Fruit fly (Drosophila melanogaster) whole organism, embryonic: Measurements from ENCODE around the gene Hph.
A peak's percentile ranks its signal among the peaks of the same experiment; 100 is the strongest.

ENCODE experiments used
- CG11456 ChIP-seq: fragments of 200-800 bp; sonication (Bioruptor generic); IDR thresholded peaks from 3 replicates; pipeline ENCODE4 v1.3.6; 2022; ENCODE audit warnings: missing biosample characterization, missing genetic modification characterization
- CG11560 ChIP-seq: fragments of 200-800 bp; sonication (Bioruptor generic); IDR thresholded peaks from 3 replicates; pipeline ENCODE4 v1.3.6; 2022; ENCODE audit warnings: missing biosample characterization, missing genetic modification characterization
- CG1233 ChIP-seq: fragments of 200-800 bp; sonication (Bioruptor generic); optimal IDR thresholded peaks from 4 replicates; lab custom pipeline; 2018; ENCODE audit warnings: missing biosample characterization, mild to moderate bottlenecking, missing genetic modification characterization
- CG14667 ChIP-seq: fragments of 200-800 bp; sonication (Bioruptor generic); IDR thresholded peaks from 2 replicates; pipeline ENCODE4 v1.3.6; 2022; ENCODE audit warnings: missing biosample characterization, missing genetic modification characterization
- CG16779 ChIP-seq: fragments of 200-800 bp; sonication (Bioruptor generic); IDR thresholded peaks from 2 replicates; pipeline ENCODE4 v1.3.6; 2022; ENCODE audit warnings: missing biosample characterization, missing genetic modification characterization
- CG16815 ChIP-seq: fragments of 200-800 bp; sonication (Bioruptor generic); optimal IDR thresholded peaks from 3 replicates; lab custom pipeline; 2017; ENCODE audit warnings: missing biosample characterization, mild to moderate bottlenecking, missing genetic modification characterization
- CG17568 ChIP-seq: fragments of 200-800 bp; sonication (Bioruptor generic); optimal IDR thresholded peaks from 2 replicates; lab custom pipeline; 2018; ENCODE audit warnings: missing biosample characterization, mild to moderate bottlenecking, missing genetic modification characterization, moderate library complexity
- CG18764 ChIP-seq: fragments of 200-800 bp; sonication (Bioruptor generic); optimal IDR thresholded peaks from 3 replicates; lab custom pipeline; 2016; ENCODE audit warnings: missing biosample characterization, missing genetic modification characterization
- CG2199 ChIP-seq: fragments of 200-800 bp; sonication (Bioruptor generic); IDR thresholded peaks from 3 replicates; pipeline ENCODE4 v1.3.6; 2022; ENCODE audit warnings: missing biosample characterization, missing genetic modification characterization
- CG30020 ChIP-seq: fragments of 200-800 bp; optimal IDR thresholded peaks from 2 replicates; lab custom pipeline; 2019; ENCODE audit warnings: missing biosample characterization, mild to moderate bottlenecking, missing genetic modification characterization, moderate library complexity
- CG3847 ChIP-seq: fragments of 200-800 bp; sonication (Bioruptor generic); IDR thresholded peaks from 2 replicates; pipeline ENCODE4 v1.3.6; 2022; ENCODE audit warnings: missing biosample characterization, missing genetic modification characterization
- CG7786 ChIP-seq: fragments of 200-800 bp; sonication (Bioruptor generic); optimal IDR thresholded peaks from 2 replicates; lab custom pipeline; 2016; ENCODE audit warnings: missing biosample characterization, missing genetic modification characterization
- CG7839 ChIP-seq: fragments of 200-800 bp; sonication (Bioruptor generic); optimal IDR thresholded peaks from 3 replicates; lab custom pipeline; 2018; ENCODE audit warnings: missing biosample characterization, mild to moderate bottlenecking, missing genetic modification characterization, moderate library complexity
- CG7963 ChIP-seq: fragments of 200-800 bp; sonication (Bioruptor generic); IDR thresholded peaks from 3 replicates; pipeline ENCODE4 v1.3.6; 2022; ENCODE audit warnings: missing biosample characterization, missing genetic modification characterization; ENCODE audit not compliant: partially characterized antibody
- CG8281 ChIP-seq: fragments of 200-800 bp; sonication (Bioruptor generic); optimal IDR thresholded peaks from 2 replicates; lab custom pipeline; 2018; ENCODE audit warnings: missing biosample characterization, mild to moderate bottlenecking, missing genetic modification characterization, moderate library complexity
- CG9609 ChIP-seq: fragments of 200-800 bp; sonication (Bioruptor generic); optimal IDR thresholded peaks from 3 replicates; lab custom pipeline; 2016; ENCODE audit warnings: missing biosample characterization, missing genetic modification characterization
- CTCF ChIP-seq: fragments of 200-800 bp; sonication (Bioruptor generic); optimal IDR thresholded peaks from 2 replicates; lab custom pipeline; 2017; ENCODE audit warnings: missing biosample characterization, mild to moderate bottlenecking, missing genetic modification characterization, moderate library complexity
- D19A ChIP-seq: fragments of 200-800 bp; optimal IDR thresholded peaks from 3 replicates; lab custom pipeline; 2019; ENCODE audit warnings: missing biosample characterization, mild to moderate bottlenecking, missing genetic modification characterization, moderate library complexity
- Doc2 ChIP-seq: fragments of 200-800 bp; sonication (Bioruptor generic); IDR thresholded peaks from 2 replicates; pipeline ENCODE4 v1.3.6; 2022; ENCODE audit warnings: missing biosample characterization, missing genetic modification characterization
- Dp ChIP-seq: fragments of 200-800 bp; sonication (Bioruptor generic); optimal IDR thresholded peaks from 2 replicates; lab custom pipeline; 2018; ENCODE audit warnings: missing biosample characterization, mild to moderate bottlenecking, missing genetic modification characterization, moderate library complexity
- E2f2 ChIP-seq: fragments of 200-800 bp; sonication (Bioruptor generic); IDR thresholded peaks from 2 replicates; pipeline ENCODE4 v1.3.6; 2022; ENCODE audit warnings: missing biosample characterization, missing genetic modification characterization
- Hey ChIP-seq: fragments of 200-800 bp; sonication (Bioruptor generic); optimal IDR thresholded peaks from 3 replicates; lab custom pipeline; 2018; ENCODE audit warnings: missing biosample characterization, mild to moderate bottlenecking, missing genetic modification characterization
- Hr78 ChIP-seq, 2 experiments: fragments of 200-800 bp in 1 of 2; fragments of >200 bp in 1 of 2; sonication (Bioruptor generic) in 1 of 2; optimal IDR thresholded peaks; 2 replicates each; lab custom pipeline; 2017 to 2019; ENCODE audit warnings: missing biosample characterization in 2 of 2, missing genetic modification characterization in 2 of 2, mild to moderate bottlenecking in 1 of 2, moderate library complexity in 1 of 2
- Optix ChIP-seq: fragments of 200-800 bp; sonication (Bioruptor generic); IDR thresholded peaks from 3 replicates; pipeline ENCODE4 v1.3.6; 2022; ENCODE audit warnings: missing biosample characterization, missing genetic modification characterization
- PHDP ChIP-seq: fragments of 200-800 bp; sonication (Bioruptor generic); optimal IDR thresholded peaks from 3 replicates; lab custom pipeline; 2018; ENCODE audit warnings: missing biosample characterization, mild to moderate bottlenecking, missing genetic modification characterization, moderate library complexity
- Pdp1 ChIP-seq, 2 experiments: fragments of 200-800 bp; sonication (Bioruptor generic); optimal IDR thresholded peaks; 3 replicates each; lab custom pipeline; 2016; ENCODE audit warnings: missing biosample characterization in 2 of 2, missing genetic modification characterization in 2 of 2, mild to moderate bottlenecking in 1 of 2, moderate library complexity in 1 of 2
- Sin3A ChIP-seq: fragments of >200 bp; optimal IDR thresholded peaks from 2 replicates; lab custom pipeline; 2018
- Tbp ChIP-seq: fragments of >200 bp; optimal IDR thresholded peaks from 2 replicates; lab custom pipeline; 2018; ENCODE audit warnings: missing biosample characterization, missing genetic modification characterization
- Trl ChIP-seq, 3 experiments: fragments of >200 bp in 2 of 3; fragments of 200-800 bp in 1 of 3; sonication (Bioruptor generic) in 1 of 3; optimal IDR thresholded peaks; 2 replicates in 1 of 3; 3 replicates in 2 of 3; lab custom pipeline; 2016 to 2017; ENCODE audit warnings: missing biosample characterization in 1 of 3, missing genetic modification characterization in 1 of 3
- cas ChIP-seq: fragments of 200-800 bp; sonication (Bioruptor generic); IDR thresholded peaks from 2 replicates; pipeline ENCODE4 v1.3.6; 2022; ENCODE audit warnings: missing biosample characterization, missing genetic modification characterization
- corto ChIP-seq: fragments of 200-800 bp; sonication (Bioruptor generic); optimal IDR thresholded peaks from 2 replicates; lab custom pipeline; 2016; ENCODE audit warnings: missing biosample characterization, mild to moderate bottlenecking, missing genetic modification characterization, moderate library complexity
- crol ChIP-seq: fragments of 200-800 bp; sonication (Bioruptor generic); IDR thresholded peaks from 2 replicates; pipeline ENCODE4 v1.3.6; 2022; ENCODE audit warnings: missing biosample characterization, missing genetic modification characterization
- cwo ChIP-seq: fragments of 200-800 bp; sonication (Bioruptor generic); optimal IDR thresholded peaks from 3 replicates; lab custom pipeline; 2017; ENCODE audit warnings: missing biosample characterization, missing genetic modification characterization, mild to moderate bottlenecking, moderate library complexity, missing genetic modification reagents
- dan ChIP-seq: fragments of 200-800 bp; sonication (Bioruptor generic); IDR thresholded peaks from 2 replicates; pipeline ENCODE4 v1.3.6; 2022; ENCODE audit warnings: missing biosample characterization, missing genetic modification characterization
- emc ChIP-seq: fragments of 200-800 bp; sonication (Bioruptor generic); optimal IDR thresholded peaks from 2 replicates; lab custom pipeline; 2016; ENCODE audit warnings: missing biosample characterization, missing genetic modification characterization
- ewg ChIP-seq: fragments of 200-800 bp; sonication (Bioruptor generic); optimal IDR thresholded peaks from 3 replicates; lab custom pipeline; 2017; ENCODE audit warnings: mild to moderate bottlenecking, missing biosample characterization, missing genetic modification reagents, missing genetic modification characterization
- fu2 ChIP-seq: fragments of 200-800 bp; sonication (Bioruptor generic); optimal IDR thresholded peaks from 2 replicates; lab custom pipeline; 2016; ENCODE audit warnings: missing biosample characterization, missing genetic modification characterization
- gsb-n ChIP-seq: fragments of 200-800 bp; sonication (Bioruptor generic); optimal IDR thresholded peaks from 3 replicates; lab custom pipeline; 2018; ENCODE audit warnings: missing biosample characterization, mild to moderate bottlenecking, missing genetic modification characterization
- hbn ChIP-seq: fragments of 200-800 bp; sonication (Bioruptor generic); IDR thresholded peaks from 2 replicates; pipeline ENCODE4 v1.3.6; 2022; ENCODE audit warnings: missing biosample characterization, missing genetic modification characterization; ENCODE audit not compliant: partially characterized antibody
- hth ChIP-seq: fragments of >200 bp; optimal IDR thresholded peaks from 2 replicates; lab custom pipeline; 2017; ENCODE audit warnings: inconsistent platforms
- insv ChIP-seq, 2 experiments: fragments of 200-800 bp; sonication (Bioruptor generic); optimal IDR thresholded peaks; 3 replicates each; lab custom pipeline; 2016 to 2018; ENCODE audit warnings: missing biosample characterization in 2 of 2, missing genetic modification characterization in 2 of 2
- sens ChIP-seq: fragments of 200-800 bp; sonication (Bioruptor generic); peaks from one replicate; lab custom pipeline; 2016; ENCODE audit warnings: missing biosample characterization, missing genetic modification characterization
- slou ChIP-seq: fragments of 200-800 bp; sonication (Bioruptor generic); optimal IDR thresholded peaks from 3 replicates; lab custom pipeline; 2016; ENCODE audit warnings: missing biosample characterization, missing genetic modification characterization
- so ChIP-seq: fragments of 200-800 bp; sonication (Bioruptor generic); IDR thresholded peaks from 3 replicates; pipeline ENCODE4 v1.3.6; 2022; ENCODE audit warnings: missing biosample characterization, missing genetic modification characterization
- tll ChIP-seq, 2 experiments: fragments of 200-800 bp in 1 of 2; fragments of >200 bp in 1 of 2; sonication (Bioruptor generic) in 1 of 2; optimal IDR thresholded peaks; 2 replicates each; lab custom pipeline; 2017 to 2019; ENCODE audit warnings: missing biosample characterization in 2 of 2, missing genetic modification characterization in 2 of 2, mild to moderate bottlenecking in 1 of 2, moderate library complexity in 1 of 2
- zen ChIP-seq: fragments of 200-800 bp; sonication (Bioruptor generic); optimal IDR thresholded peaks from 3 replicates; lab custom pipeline; 2018; ENCODE audit warnings: missing biosample characterization, mild to moderate bottlenecking, missing genetic modification characterization, moderate library complexity
- zfh1 ChIP-seq: fragments of 200-800 bp; sonication (Bioruptor generic); IDR thresholded peaks from 3 replicates; pipeline ENCODE4 v1.3.6; 2022; ENCODE audit warnings: missing biosample characterization, missing genetic modification characterization
- zfh2 ChIP-seq: fragments of 200-800 bp; sonication (Bioruptor generic); optimal IDR thresholded peaks from 2 replicates; lab custom pipeline; 2016; ENCODE audit warnings: missing biosample characterization, missing genetic modification characterization

The Hph gene

dm6 chr3R:5213309-5213708, 43.5 kb upstream of the Hph start (continued):
- peak; percentile 37 for TF ChIP-seq cwo (GFP tag; lab: Kevin White, UChicago)
- TF ChIP-seq corto (GFP tag; lab: Kevin White, UChicago) = no peak

- TF ChIP-seq fu2 (GFP tag; lab: Kevin White, UChicago) (no peak), CG30020 (tag; lab: Kevin White, UChicago) (no peak), CG3847 (no peak), CG9609 (GFP tag; lab: Kevin White, UChicago) (no peak), cas (GFP tag; lab: Robert Waterston, UW) (no peak), Trl (optimal IDR thresholded peaks at IDR 0.05; lab: Kevin White, UChicago) (no peak), Trl (GFP tag; optimal IDR thresholded peaks at IDR 0.05; lab: Kevin White, UChicago) (no peak), CG7963 (GFP tag; lab: Robert Waterston, UW) (no peak), Hey (tag; lab: Kevin White, UChicago) (no peak), CTCF (no peak), so (GFP tag; lab: Robert Waterston, UW) (0 out of 3 replicates have a peak, but pooled peaks have one; percentile 29), crol (GFP tag; lab: Robert Waterston, UW) (0 out of 2 replicates have a peak, but pooled peaks have one; percentile 37), Hr78 (GFP tag; optimal IDR thresholded peaks at IDR 0.05; lab: Kevin White, UChicago) (no peak), dan (GFP tag; lab: Robert Waterston, UW) (no peak), CG14667 (GFP tag; lab: Robert Waterston, UW) (no peak), slou (no peak), zen (no peak), Sin3A (lab: Kevin White, UChicago) (no peak), tll (GFP tag; optimal IDR thresholded peaks at IDR 0.05; lab: Kevin White, UChicago) (no peak), zfh1 (GFP tag; lab: Robert Waterston, UW) (0 out of 3 replicates have a peak, but pooled peaks have one; percentile 29), CG18764 (no peak), hth (no peak), CG11560 (tag; lab: Robert Waterston, UW) (no peak), PHDP (tag; lab: Kevin White, UChicago) (no peak), D19A (tag; lab: Kevin White, UChicago) (no peak), gsb-n (tag; lab: Kevin White, UChicago) (no peak), CG17568 (GFP tag; lab: Kevin White, UChicago) (no peak), CG7786 (GFP tag; lab: Kevin White, UChicago) (no peak), CG7839 (tag; lab: Kevin White, UChicago) (no peak), ewg (GFP tag; lab: Kevin White, UChicago) (no peak), Pdp1 (GFP tag; optimal IDR thresholded peaks at IDR 0.05; lab: Kevin White, UChicago) (no peak), CG16815 (GFP tag; lab: Kevin White, UChicago) (no peak), CG11456 (GFP tag; lab: Robert Waterston, UW) (0 out of 3 replicates have a peak, but pooled peaks have one; percentile 28), zfh2 (no peak), Tbp (GFP tag; lab: Kevin White, UChicago) (no peak), sens (peak; percentile 59), CG16779 (no peak), Doc2 (no peak), emc (GFP tag; lab: Kevin White, UChicago) (no peak), CG1233 (GFP tag; lab: Kevin White, UChicago) (no peak), insv (GFP tag; optimal IDR thresholded peaks at IDR 0.05; lab: Kevin White, UChicago) (no peak), CG2199 (GFP tag; lab: Robert Waterston, UW) (0 out of 3 replicates have a peak, but pooled peaks have one; percentile 19), Optix (no peak), Dp (GFP tag; lab: Kevin White, UChicago) (no peak), E2f2 (GFP tag; lab: Robert Waterston, UW) (no peak), CG8281 (tag; lab: Kevin White, UChicago) (no peak), hbn (GFP tag; lab: Robert Waterston, UW) (no peak)
Observed at dm6 chr3R:5214162-5214916, 42.5 kb upstream of the Hph start.
